Fruit fly (Drosophila melanogaster) whole organism, embryonic: Measurements from ENCODE around the gene CG11470.

ENCODE experiments used
- Abd-B ChIP-seq: fragments of 200-800 bp; sonication (Bioruptor generic); optimal IDR thresholded peaks from 2 replicates; lab custom pipeline; 2018; ENCODE audit warnings: missing biosample characterization, mild to moderate bottlenecking, missing genetic modification characterization, moderate library complexity
- Atf3 ChIP-seq: fragments of 200-800 bp; sonication (Bioruptor generic); optimal IDR thresholded peaks from 3 replicates; lab custom pipeline; 2016; ENCODE audit warnings: missing biosample characterization, missing genetic modification characterization
- Atf6 ChIP-seq: fragments of 200-800 bp; sonication (Bioruptor generic); IDR thresholded peaks from 2 replicates; pipeline ENCODE4 v1.3.6; 2022; ENCODE audit warnings: missing biosample characterization, missing genetic modification characterization
- Awh ChIP-seq: fragments of 200-800 bp; sonication (Bioruptor generic); IDR thresholded peaks from 2 replicates; pipeline ENCODE4, ENCODE4 v1.3.6; 2022; ENCODE audit warnings: missing biosample characterization, missing genetic modification characterization
- BtbVII ChIP-seq: fragments of 200-800 bp; sonication (Bioruptor generic); optimal IDR thresholded peaks from 3 replicates; lab custom pipeline; 2017; ENCODE audit warnings: missing biosample characterization, mild to moderate bottlenecking, missing genetic modification characterization
- CG10209 ChIP-seq: fragments of 200-800 bp; sonication (Bioruptor generic); optimal IDR thresholded peaks from 3 replicates; lab custom pipeline; 2017; ENCODE audit warnings: missing biosample characterization, mild to moderate bottlenecking, missing genetic modification characterization, missing genetic modification reagents
- CG11398 ChIP-seq: fragments of 200-800 bp; sonication (Bioruptor generic); optimal IDR thresholded peaks from 2 replicates; lab custom pipeline; 2016; ENCODE audit warnings: missing biosample characterization, missing genetic modification characterization
- CG11456 ChIP-seq: fragments of 200-800 bp; sonication (Bioruptor generic); IDR thresholded peaks from 3 replicates; pipeline ENCODE4 v1.3.6; 2022; ENCODE audit warnings: missing biosample characterization, missing genetic modification characterization
- CG12219 ChIP-seq: fragments of 200-800 bp; sonication (Bioruptor generic); optimal IDR thresholded peaks from 3 replicates; lab custom pipeline; 2018; ENCODE audit warnings: missing biosample characterization, mild to moderate bottlenecking, missing genetic modification characterization
- CG12659 ChIP-seq: fragments of 200-800 bp; sonication (Bioruptor generic); optimal IDR thresholded peaks from 3 replicates; lab custom pipeline; 2017; ENCODE audit warnings: mild to moderate bottlenecking, missing biosample characterization, missing genetic modification reagents, missing genetic modification characterization
- CG14667 ChIP-seq: fragments of 200-800 bp; sonication (Bioruptor generic); IDR thresholded peaks from 2 replicates; pipeline ENCODE4 v1.3.6; 2022; ENCODE audit warnings: missing biosample characterization, missing genetic modification characterization
- CG14710 ChIP-seq: fragments of 200-800 bp; sonication (Bioruptor generic); optimal IDR thresholded peaks from 3 replicates; lab custom pipeline; 2019; ENCODE audit warnings: missing biosample characterization, mild to moderate bottlenecking, missing genetic modification characterization, moderate library complexity
- CG5953 ChIP-seq: fragments of 200-800 bp; sonication (Bioruptor generic); IDR thresholded peaks from 2 replicates; pipeline ENCODE4 v1.3.6; 2022; ENCODE audit warnings: missing biosample characterization, missing genetic modification characterization
- CG6272 ChIP-seq: fragments of 200-800 bp; sonication (Bioruptor generic); IDR thresholded peaks from 2 replicates; pipeline ENCODE4 v1.3.6; 2022; ENCODE audit warnings: missing biosample characterization, missing genetic modification characterization
- CG6765 ChIP-seq: fragments of 200-800 bp; sonication (Bioruptor generic); optimal IDR thresholded peaks from 3 replicates; lab custom pipeline; 2017; ENCODE audit warnings: missing biosample characterization, mild to moderate bottlenecking, missing genetic modification characterization
- CG9727 ChIP-seq: fragments of 200-800 bp; sonication (Bioruptor generic); optimal IDR thresholded peaks from 3 replicates; lab custom pipeline; 2017; ENCODE audit warnings: missing biosample characterization, mild to moderate bottlenecking, missing genetic modification characterization
- D19A ChIP-seq: fragments of 200-800 bp; optimal IDR thresholded peaks from 3 replicates; lab custom pipeline; 2019; ENCODE audit warnings: missing biosample characterization, mild to moderate bottlenecking, missing genetic modification characterization, moderate library complexity
- Fer1 ChIP-seq: fragments of 200-800 bp; sonication (Bioruptor generic); optimal IDR thresholded peaks from 2 replicates; lab custom pipeline; 2017; ENCODE audit warnings: missing biosample characterization, mild to moderate bottlenecking, missing genetic modification characterization
- Lhr ChIP-seq: fragments of 200-800 bp; sonication (Bioruptor generic); optimal IDR thresholded peaks from 3 replicates; lab custom pipeline; 2017; ENCODE audit warnings: mild to moderate bottlenecking, missing biosample characterization, missing genetic modification reagents, missing genetic modification characterization
- Mes4 ChIP-seq: fragments of 200-800 bp; sonication (Bioruptor generic); optimal IDR thresholded peaks from 2 replicates; lab custom pipeline; 2016; ENCODE audit warnings: missing biosample characterization, missing genetic modification characterization
- Mrtf ChIP-seq: fragments of 200-800 bp; sonication (Bioruptor generic); IDR thresholded peaks from 3 replicates; pipeline ENCODE4 v1.3.6; 2022; ENCODE audit warnings: missing biosample characterization, missing genetic modification characterization
- Oli ChIP-seq: fragments of 200-800 bp; sonication (Bioruptor generic); optimal IDR thresholded peaks from 2 replicates; lab custom pipeline; 2018; ENCODE audit warnings: missing biosample characterization, mild to moderate bottlenecking, missing genetic modification characterization, moderate library complexity
- Optix ChIP-seq: fragments of 200-800 bp; sonication (Bioruptor generic); IDR thresholded peaks from 3 replicates; pipeline ENCODE4 v1.3.6; 2022; ENCODE audit warnings: missing biosample characterization, missing genetic modification characterization
- Pdp1 ChIP-seq, 2 experiments: fragments of 200-800 bp; sonication (Bioruptor generic); optimal IDR thresholded peaks; 3 replicates each; lab custom pipeline; 2016; ENCODE audit warnings: missing biosample characterization in 2 of 2, missing genetic modification characterization in 2 of 2, mild to moderate bottlenecking in 1 of 2, moderate library complexity in 1 of 2
- ab ChIP-seq: fragments of 200-800 bp; sonication (Bioruptor generic); optimal IDR thresholded peaks from 2 replicates; lab custom pipeline; 2016; ENCODE audit warnings: missing biosample characterization, missing genetic modification characterization
- aop ChIP-seq: fragments of 200-800 bp; sonication (Bioruptor generic); IDR thresholded peaks from 2 replicates; pipeline ENCODE4 v1.3.6; 2022; ENCODE audit warnings: missing biosample characterization, missing genetic modification characterization
- chn ChIP-seq: fragments of 200-800 bp; sonication (Bioruptor generic); optimal IDR thresholded peaks from 2 replicates; lab custom pipeline; 2016; ENCODE audit warnings: missing biosample characterization, missing genetic modification characterization
- corto ChIP-seq: fragments of 200-800 bp; sonication (Bioruptor generic); optimal IDR thresholded peaks from 2 replicates; lab custom pipeline; 2016; ENCODE audit warnings: missing biosample characterization, mild to moderate bottlenecking, missing genetic modification characterization, moderate library complexity
- gem ChIP-seq: fragments of 200-800 bp; sonication (Bioruptor generic); optimal IDR thresholded peaks from 2 replicates; lab custom pipeline; 2019; ENCODE audit warnings: missing biosample characterization, mild to moderate bottlenecking, missing genetic modification characterization, moderate library complexity
- grn ChIP-seq: fragments of 200-800 bp; sonication (Bioruptor generic); optimal IDR thresholded peaks from 3 replicates; lab custom pipeline; 2017; ENCODE audit warnings: missing biosample characterization, missing genetic modification characterization
- gsb ChIP-seq: fragments of 200-800 bp; sonication (Bioruptor generic); IDR thresholded peaks from 2 replicates; pipeline ENCODE4 v1.3.6; 2022; ENCODE audit warnings: missing biosample characterization, missing genetic modification characterization
- ind ChIP-seq: fragments of 200-800 bp; sonication (Bioruptor generic); optimal IDR thresholded peaks from 3 replicates; lab custom pipeline; 2016; ENCODE audit warnings: missing biosample characterization, missing genetic modification characterization
- klu ChIP-seq: fragments of 200-800 bp; sonication (Bioruptor generic); IDR thresholded peaks from 2 replicates; pipeline ENCODE4 v1.3.6; 2022; ENCODE audit warnings: missing biosample characterization, missing genetic modification characterization
- lab ChIP-seq: fragments of 200-800 bp; sonication (Bioruptor generic); optimal IDR thresholded peaks from 3 replicates; lab custom pipeline; 2017; ENCODE audit warnings: missing biosample characterization, missing genetic modification characterization, mild to moderate bottlenecking, moderate library complexity, missing genetic modification reagents
- lbe ChIP-seq: fragments of 200-800 bp; sonication (Bioruptor generic); optimal IDR thresholded peaks from 2 replicates; lab custom pipeline; 2016; ENCODE audit warnings: missing biosample characterization, mild to moderate bottlenecking, missing genetic modification characterization
- lov ChIP-seq, 2 experiments: fragments of 200-800 bp in 1 of 2; fragments of >200 bp in 1 of 2; sonication (Bioruptor generic) in 1 of 2; IDR thresholded peaks in 1 of 2; optimal IDR thresholded peaks in 1 of 2; 2 replicates in 1 of 2; 3 replicates in 1 of 2; pipeline versions ENCODE4 v1.3.6 to Lab custom; 2017 to 2022; ENCODE audit warnings: missing biosample characterization in 1 of 2, missing genetic modification characterization in 1 of 2
- org-1 ChIP-seq: fragments of 200-800 bp; sonication (Bioruptor generic); optimal IDR thresholded peaks from 2 replicates; lab custom pipeline; 2017; ENCODE audit warnings: missing biosample characterization, missing genetic modification characterization
- pb ChIP-seq: fragments of 200-800 bp; sonication (Bioruptor generic); optimal IDR thresholded peaks from 3 replicates; lab custom pipeline; 2016; ENCODE audit warnings: missing biosample characterization, missing genetic modification characterization
- peb ChIP-seq: fragments of 200-800 bp; sonication (Bioruptor generic); IDR thresholded peaks from 2 replicates; pipeline ENCODE4 v1.3.6; 2022; ENCODE audit warnings: missing biosample characterization, missing genetic modification characterization
- pnt ChIP-seq: fragments of 200-800 bp; sonication (Bioruptor generic); optimal IDR thresholded peaks from 3 replicates; lab custom pipeline; 2016; ENCODE audit warnings: missing biosample characterization, missing genetic modification characterization
- repo ChIP-seq: fragments of 200-800 bp; sonication (Bioruptor generic); optimal IDR thresholded peaks from 2 replicates; lab custom pipeline; 2016; ENCODE audit warnings: missing biosample characterization, missing genetic modification characterization
- sob ChIP-seq: fragments of 200-800 bp; sonication (Bioruptor generic); IDR thresholded peaks from 2 replicates; pipeline ENCODE4 v1.3.6; 2022; ENCODE audit warnings: missing biosample characterization, missing genetic modification characterization
- stc ChIP-seq: fragments of 200-800 bp; sonication (Bioruptor generic); IDR thresholded peaks from 2 replicates; pipeline ENCODE4 v1.3.6; 2022; ENCODE audit warnings: missing biosample characterization, missing genetic modification characterization
- tap ChIP-seq: fragments of 200-800 bp; optimal IDR thresholded peaks from 3 replicates; lab custom pipeline; 2019; ENCODE audit warnings: missing biosample characterization, mild to moderate bottlenecking, missing genetic modification characterization, moderate library complexity
- tio ChIP-seq: fragments of 200-800 bp; sonication (Bioruptor generic); optimal IDR thresholded peaks from 2 replicates; lab custom pipeline; 2017; ENCODE audit warnings: missing biosample characterization, missing genetic modification characterization, inconsistent platforms
- trh ChIP-seq: fragments of 200-800 bp; sonication (Bioruptor generic); optimal IDR thresholded peaks from 2 replicates; lab custom pipeline; 2016; ENCODE audit warnings: missing biosample characterization, missing genetic modification characterization
- wor ChIP-seq: fragments of 200-800 bp; sonication (Bioruptor generic); IDR thresholded peaks from 2 replicates; pipeline ENCODE4 v1.3.6; 2022; ENCODE audit warnings: missing biosample characterization, missing genetic modification characterization
- zen ChIP-seq: fragments of 200-800 bp; sonication (Bioruptor generic); optimal IDR thresholded peaks from 3 replicates; lab custom pipeline; 2018; ENCODE audit warnings: missing biosample characterization, mild to moderate bottlenecking, missing genetic modification characterization, moderate library complexity
- zfh2 ChIP-seq: fragments of 200-800 bp; sonication (Bioruptor generic); optimal IDR thresholded peaks from 2 replicates; lab custom pipeline; 2016; ENCODE audit warnings: missing biosample characterization, missing genetic modification characterization

CG11470 gene

dm6 chr3R:29566997-29567670 lies 22.4 kb downstream of the CG11470 start (continued):
- no peak for TF ChIP-seq lov (optimal IDR thresholded peaks at IDR 0.05; lab: Kevin White, UChicago)
- peak; percentile 63; the same call in 2 of the 3 replicates for TF ChIP-seq lov (GFP tag; IDR thresholded peaks at IDR 0.05; lab: Robert Waterston, UW)
- TF ChIP-seq Awh (GFP tag; lab: Robert Waterston, UW) = peak; percentile 98
- peak; percentile 48 for TF ChIP-seq ab (GFP tag; lab: Kevin White, UChicago)
- TF ChIP-seq CG12219 (GFP tag; lab: Kevin White, UChicago) = peak; percentile 57
- peak; percentile 50 for TF ChIP-seq tio (GFP tag; lab: Kevin White, UChicago)
- TF ChIP-seq Mrtf = peak; percentile 30; the same call in 1 of the 3 replicates
- TF ChIP-seq stc (GFP tag; lab: Robert Waterston, UW) = peak; percentile 19; the same call in 1 of the 2 replicates
- no peak for TF ChIP-seq klu (GFP tag; lab: Robert Waterston, UW)
- TF ChIP-seq CG14710 = peak; percentile 69
- TF ChIP-seq CG6272 (GFP tag; lab: Robert Waterston, UW) = peak; percentile 61
- no peak for TF ChIP-seq Fer1
- TF ChIP-seq wor (GFP tag; lab: Robert Waterston, UW) = peak; percentile 60
- TF ChIP-seq zen (tag; lab: Kevin White, UChicago) = peak; percentile 82
- peak; percentile 45 for TF ChIP-seq D19A (tag; lab: Kevin White, UChicago)
- peak; percentile 88 for TF ChIP-seq Optix
- TF ChIP-seq Abd-B = peak; percentile 52
- peak; percentile 35 for TF ChIP-seq repo (GFP tag; lab: Kevin White, UChicago)
- TF ChIP-seq chn (GFP tag; lab: Kevin White, UChicago) = peak; percentile 68
- peak; percentile 36 for TF ChIP-seq lbe (GFP tag; lab: Kevin White, UChicago)
- TF ChIP-seq gem = peak; percentile 80
- TF ChIP-seq CG9727 (GFP tag; lab: Kevin White, UChicago) = peak; percentile 79
- peak; percentile 47; the same call in 1 of the 2 replicates for TF ChIP-seq CG14667 (GFP tag; lab: Robert Waterston, UW)
- 0 out of 2 replicates have a peak, but pooled peaks have one; percentile 29 for TF ChIP-seq gsb
- TF ChIP-seq CG11456 (GFP tag; lab: Robert Waterston, UW) = 0 out of 3 replicates have a peak, but pooled peaks have one; percentile 42
- peak; percentile 53 for TF ChIP-seq tap (tag; lab: Kevin White, UChicago)
- peak; percentile 48 for TF ChIP-seq Mes4 (GFP tag; lab: Kevin White, UChicago)
- peak; percentile 35 for TF ChIP-seq org-1 (GFP tag; lab: Kevin White, UChicago)
- TF ChIP-seq CG10209 = peak; percentile 44
- no peak for TF ChIP-seq grn (GFP tag; lab: Kevin White, UChicago)
- TF ChIP-seq CG12659 (GFP tag; lab: Kevin White, UChicago) = peak; percentile 29
- peak; percentile 37 for TF ChIP-seq corto
- 0 out of 2 replicates have a peak, but pooled peaks have one; percentile 21 for TF ChIP-seq aop
- TF ChIP-seq zfh2 (GFP tag; lab: Kevin White, UChicago) = no peak
- TF ChIP-seq lab (GFP tag; lab: Kevin White, UChicago) = peak; percentile 23
- TF ChIP-seq CG11398 (GFP tag; lab: Kevin White, UChicago) = no peak
- no peak for TF ChIP-seq BtbVII (GFP tag; lab: Kevin White, UChicago)
- TF ChIP-seq CG6765 (GFP tag; lab: Kevin White, UChicago) = no peak
- TF ChIP-seq Pdp1 (GFP tag; optimal IDR thresholded peaks at IDR 0.05; lab: Kevin White, UChicago) = peak; percentile 57 to 61
- peak; percentile 61 for TF ChIP-seq ind (GFP tag; lab: Kevin White, UChicago)
- peak; percentile 45 for TF ChIP-seq Lhr (GFP tag; lab: Kevin White, UChicago)
- TF ChIP-seq CG5953 = peak; percentile 32; the same call in 1 of the 2 replicates
- peak; percentile 59 for TF ChIP-seq pnt (GFP tag; lab: Kevin White, UChicago)
- TF ChIP-seq Oli = peak; percentile 74
- TF ChIP-seq sob (GFP tag; lab: Robert Waterston, UW) = peak; percentile 48; the same call in 1 of the 2 replicates
- TF ChIP-seq peb = peak; percentile 40; the same call in 1 of the 2 replicates
- TF ChIP-seq Atf3 (GFP tag; lab: Kevin White, UChicago) = peak; percentile 42
- TF ChIP-seq pb (GFP tag; lab: Kevin White, UChicago) = peak; percentile 3
- TF ChIP-seq trh (GFP tag; lab: Kevin White, UChicago) = peak; percentile 18
- peak; percentile 36; the same call in 1 of the 2 replicates for TF ChIP-seq Atf6 (GFP tag; lab: Robert Waterston, UW)
